Fruit fly (Drosophila melanogaster) whole organism, wandering third instar larva: ENCODE results near the gene plh.

Experiments
- Abd-B ChIP-seq: fragments of >200 bp; optimal IDR thresholded peaks from 2 replicates; lab custom pipeline; 2017; ENCODE audit warnings: missing biosample characterization, missing genetic modification characterization
- CG32264 ChIP-seq: fragments of 200-800 bp; sonication (Bioruptor generic); optimal IDR thresholded peaks from 2 replicates; lab custom pipeline; 2016; ENCODE audit warnings: missing biosample characterization, missing genetic modification characterization
- CG9705 ChIP-seq: fragments of 200-800 bp; sonication (Bioruptor generic); optimal IDR thresholded peaks from 2 replicates; lab custom pipeline; 2018; ENCODE audit warnings: missing biosample characterization, mild to moderate bottlenecking, missing genetic modification characterization
- Dfd ChIP-seq: fragments of >200 bp; optimal IDR thresholded peaks from 2 replicates; lab custom pipeline; 2017; ENCODE audit warnings: missing biosample characterization, missing genetic modification characterization
- Dif ChIP-seq: fragments of 200-275, 200-300 bp; sonication (Bioruptor generic); optimal IDR thresholded peaks from 2 replicates; lab custom pipeline; 2018; ENCODE audit warnings: missing biosample characterization, missing genetic modification characterization; ENCODE audit not compliant: partially characterized antibody
- HLH106 ChIP-seq: fragments of 200-800 bp; optimal IDR thresholded peaks from 3 replicates; lab custom pipeline; 2019; ENCODE audit warnings: missing biosample characterization, mild to moderate bottlenecking, missing genetic modification characterization, moderate library complexity
- Hr83 ChIP-seq: fragments of 200-300 bp; sonication (Bioruptor generic); optimal IDR thresholded peaks from 2 replicates; lab custom pipeline; 2016; ENCODE audit warnings: missing biosample characterization, mild to moderate bottlenecking, missing genetic modification characterization, moderate library complexity; ENCODE audit not compliant: poor library complexity, severe bottlenecking
- Jra ChIP-seq: sonication (Bioruptor generic); optimal IDR thresholded peaks from 2 replicates; lab custom pipeline; 2016; ENCODE audit warnings: missing biosample characterization, missing genetic modification characterization
- Myc ChIP-seq: fragments of >200 bp; optimal IDR thresholded peaks from 2 replicates; lab custom pipeline; 2017
- N ChIP-seq: fragments of >200 bp; optimal IDR thresholded peaks from 2 replicates; lab custom pipeline; 2018; ENCODE audit warnings: missing biosample characterization, missing external identifiers, missing genetic modification characterization
- OdsH ChIP-seq: fragments of 200-800 bp; sonication (Bioruptor generic); optimal IDR thresholded peaks from 2 replicates; lab custom pipeline; 2016; ENCODE audit warnings: missing biosample characterization, mild to moderate bottlenecking, missing genetic modification characterization
- Rel ChIP-seq, 2 experiments: fragments of 200-800 bp; sonication (Bioruptor generic) in 1 of 2; optimal IDR thresholded peaks; 2 replicates in 1 of 2; 3 replicates in 1 of 2; lab custom pipeline; 2016 to 2019; ENCODE audit warnings: mild to moderate bottlenecking in 2 of 2, missing biosample characterization in 2 of 2, missing genetic modification characterization in 2 of 2, moderate library complexity in 1 of 2
- Sp1 ChIP-seq: fragments of 200-800 bp; sonication (Bioruptor generic); optimal IDR thresholded peaks from 3 replicates; lab custom pipeline; 2019; ENCODE audit warnings: missing biosample characterization, mild to moderate bottlenecking, missing genetic modification characterization, moderate library complexity
- Vsx2 ChIP-seq: fragments of 200-300, 225-300 bp; sonication (Bioruptor generic); optimal IDR thresholded peaks from 2 replicates; lab custom pipeline; 2018; ENCODE audit warnings: missing biosample characterization, missing genetic modification characterization; ENCODE audit not compliant: partially characterized antibody
- br ChIP-seq: fragments of 200-800 bp; sonication (Bioruptor generic); optimal IDR thresholded peaks from 2 replicates; lab custom pipeline; 2016; ENCODE audit warnings: missing biosample characterization, missing genetic modification characterization
- dl ChIP-seq, 2 experiments: fragments of 175-275, 200-275 bp in 1 of 2; fragments of 200-275 bp in 1 of 2; sonication (Bioruptor generic); optimal IDR thresholded peaks; lab custom pipeline; 2018; ENCODE audit warnings: mild to moderate bottlenecking in 2 of 2, missing biosample characterization in 2 of 2, missing genetic modification characterization in 2 of 2, moderate library complexity in 2 of 2; ENCODE audit not compliant: partially characterized antibody in 2 of 2, insufficient read depth in 1 of 2
- ey ChIP-seq: fragments of 200-800 bp; sonication (Bioruptor generic); optimal IDR thresholded peaks from 2 replicates; lab custom pipeline; 2016; ENCODE audit warnings: missing biosample characterization, missing genetic modification characterization
- foxo ChIP-seq, 2 experiments: fragments of 200-800 bp; sonication (Bioruptor generic); optimal IDR thresholded peaks; 2 replicates in 1 of 2; 3 replicates in 1 of 2; lab custom pipeline; 2016 to 2017; ENCODE audit warnings: missing biosample characterization in 2 of 2, missing genetic modification characterization in 2 of 2
- fru ChIP-seq: fragments of 200-800 bp; sonication (Bioruptor generic); optimal IDR thresholded peaks from 3 replicates; lab custom pipeline; 2016; ENCODE audit warnings: missing biosample characterization, mild to moderate bottlenecking, missing genetic modification characterization
- h ChIP-seq: fragments of 200-800 bp; sonication (Bioruptor generic); optimal IDR thresholded peaks from 3 replicates; lab custom pipeline; 2016; ENCODE audit warnings: missing biosample characterization, mild to moderate bottlenecking, missing genetic modification characterization
- jim ChIP-seq: fragments of 175-275, 200-325 bp; sonication (Bioruptor generic); optimal IDR thresholded peaks from 2 replicates; lab custom pipeline; 2016; ENCODE audit warnings: missing biosample characterization, mild to moderate bottlenecking, missing genetic modification characterization
- pan ChIP-seq: fragments of >200 bp; optimal IDR thresholded peaks from 2 replicates; lab custom pipeline; 2017
- psq ChIP-seq: fragments of 200-800 bp; sonication (Bioruptor generic); optimal IDR thresholded peaks from 3 replicates; lab custom pipeline; 2017; ENCODE audit warnings: missing biosample characterization, mild to moderate bottlenecking, missing genetic modification characterization, moderate library complexity
- rgr ChIP-seq: fragments of 200-800 bp; sonication (Bioruptor generic); optimal IDR thresholded peaks from 3 replicates; lab custom pipeline; 2016; ENCODE audit warnings: missing biosample characterization, mild to moderate bottlenecking, missing genetic modification characterization
- sage ChIP-seq: fragments of 200-800 bp; sonication (Bioruptor generic); optimal IDR thresholded peaks from 2 replicates; lab custom pipeline; 2016; ENCODE audit warnings: missing biosample characterization, mild to moderate bottlenecking, missing genetic modification characterization
- sv ChIP-seq: fragments of 200-800 bp; sonication (Bioruptor generic); optimal IDR thresholded peaks from 3 replicates; lab custom pipeline; 2016; ENCODE audit warnings: missing biosample characterization, missing genetic modification characterization
- tai ChIP-seq: sonication (Bioruptor generic); optimal IDR thresholded peaks from 2 replicates; lab custom pipeline; 2016; ENCODE audit warnings: missing biosample characterization, missing genetic modification characterization
- usp ChIP-seq: fragments of >200 bp; optimal IDR thresholded peaks from 2 replicates; lab custom pipeline; 2017; ENCODE audit warnings: missing biosample characterization, missing genetic modification characterization
- woc ChIP-seq: sonication (Bioruptor generic); optimal IDR thresholded peaks from 2 replicates; lab custom pipeline; 2016; ENCODE audit warnings: missing biosample characterization, mild to moderate bottlenecking, missing genetic modification characterization

plh gene

dm6 chr3R:5055424-5055981, 44.7 kb upstream of the plh start:
- TF ChIP-seq foxo (GFP tag; optimal IDR thresholded peaks at IDR 0.05; lab: Kevin White, UChicago) (no peak), Sp1 (GFP tag; lab: Kevin White, UChicago) (no peak), Hr83 (GFP tag; lab: Kevin White, UChicago) (no peak)
- TF ChIP-seq, all 38 proteins: peak for 0

dm6 chr3R:5054747-5055146, 43.9 kb upstream of the plh start:
- no peak for TF ChIP-seq tai (GFP tag; lab: Kevin White, UChicago)
- TF ChIP-seq Rel (GFP tag; optimal IDR thresholded peaks at IDR 0.05; lab: Kevin White, UChicago), result no peak
- peak; percentile 36 for TF ChIP-seq Rel (tag; optimal IDR thresholded peaks at IDR 0.05; lab: Kevin White, UChicago)

- no peak for TF ChIP-seq Jra
- no peak for TF ChIP-seq h (GFP tag; lab: Kevin White, UChicago)
- no peak for TF ChIP-seq Rel (GFP tag; optimal IDR thresholded peaks at IDR 0.05; lab: Kevin White, UChicago)
- TF ChIP-seq Rel (tag; optimal IDR thresholded peaks at IDR 0.05; lab: Kevin White, UChicago), result no peak
- TF ChIP-seq OdsH, result no peak
- no peak for TF ChIP-seq pan (lab: Kevin White, UChicago)
- TF ChIP-seq Abd-B, result no peak
- no peak for TF ChIP-seq psq
- peak; percentile 34 for TF ChIP-seq rgr (GFP tag; lab: Kevin White, UChicago)
- no peak for TF ChIP-seq Dfd (GFP tag; lab: Kevin White, UChicago)
- peak; percentile 42 for TF ChIP-seq sv (GFP tag; lab: Kevin White, UChicago)
- TF ChIP-seq foxo (GFP tag; optimal IDR thresholded peaks at IDR 0.05; lab: Kevin White, UChicago), result no peak
- no peak for TF ChIP-seq Sp1 (GFP tag; lab: Kevin White, UChicago)
- no peak for TF ChIP-seq usp (GFP tag; lab: Kevin White, UChicago)
- TF ChIP-seq Hr83 (GFP tag; lab: Kevin White, UChicago), result no peak
- no peak for TF ChIP-seq dl (GFP tag; optimal IDR thresholded peaks at IDR 0.05; lab: Kevin White, UChicago; ENCODE audit: insufficient read depth in 1 of 2, partially characterized antibody in 2 of 2)
- no peak for TF ChIP-seq sage (GFP tag; lab: Kevin White, UChicago)
- peak; percentile 25 for TF ChIP-seq br (GFP tag; lab: Kevin White, UChicago)
Measured at dm6 chr3R:5053611-5054133, 42.8 kb upstream of the plh start.

- TF ChIP-seq N (GFP tag; lab: Kevin White, UChicago) (no peak), HLH106 (tag; lab: Kevin White, UChicago) (no peak), psq (no peak), CG32264 (GFP tag; lab: Kevin White, UChicago) (no peak), Dif (no peak), tai (GFP tag; lab: Kevin White, UChicago) (no peak), CG9705 (GFP tag; lab: Kevin White, UChicago) (no peak), jim (GFP tag; lab: Kevin White, UChicago) (no peak)
- TF ChIP-seq, all 38 proteins: peak for 0
Measured at dm6 chr3R:5052876-5053275, 42.0 kb upstream of the plh start.

- TF ChIP-seq fru (GFP tag; lab: Kevin White, UChicago) (peak; percentile 44), h (GFP tag; lab: Kevin White, UChicago) (peak; percentile 26), Myc (lab: Kevin White, UChicago) (peak; percentile 2), ey (GFP tag; lab: Kevin White, UChicago) (peak; percentile 17), sage (GFP tag; lab: Kevin White, UChicago) (no peak), HLH106 (tag; lab: Kevin White, UChicago) (peak; percentile 21), woc (GFP tag; lab: Kevin White, UChicago) (peak; percentile 56), OdsH (peak; percentile 5), tai (GFP tag; lab: Kevin White, UChicago) (no peak), Sp1 (GFP tag; lab: Kevin White, UChicago) (peak; percentile 18), br (GFP tag; lab: Kevin White, UChicago) (peak; percentile 20)
Measured at dm6 chr3R:5045104-5045503, 34.3 kb upstream of the plh start.

- TF ChIP-seq Dif, result no peak
- TF ChIP-seq Vsx2 (GFP tag; lab: Kevin White, UChicago), result no peak
- no peak for TF ChIP-seq CG32264 (GFP tag; lab: Kevin White, UChicago)
Measured at dm6 chr3R:5043966-5044365, 33.1 kb upstream of the plh start.
